1 fruit fly cellular context compared by ENCODE assay signal in genomic region chr3L:4252862-4253610, dm6.
TF ChIP-seq lines count a peak whose summit lies in the region.

No protein-coding gene starts in this region.

TF ChIP-seq in whole organism, embryonic, 481 proteins besides CTCF, POLR2A, EP300 and RAD21 (continued from another document):
- TF ChIP-seq CG6813 (GFP tag; optimal IDR thresholded peaks at IDR 0.05; lab: Kevin White, UChicago) (no peak), twi (tag; optimal IDR thresholded peaks at IDR 0.05; lab: Kevin White, UChicago) (peak; percentile 23), D (optimal IDR thresholded peaks at IDR 0.05; lab: Kevin White, UChicago) (peak; percentile 98), D (GFP tag; optimal IDR thresholded peaks at IDR 0.05; lab: Kevin White, UChicago) (no peak), Med (GFP tag; lab: Kevin White, UChicago) (peak; percentile 86), CG6765 (GFP tag; optimal IDR thresholded peaks at IDR 0.05; lab: Kevin White, UChicago) (no peak), CG6854 (GFP tag; optimal IDR thresholded peaks at IDR 0.05; lab: Kevin White, UChicago) (no peak), amos (GFP tag; IDR thresholded peaks at IDR 0.05; lab: Robert Waterston, UW; ENCODE audit: partially characterized antibody) (no peak), danr (GFP tag; IDR thresholded peaks at IDR 0.05; lab: Robert Waterston, UW) (no peak), CG11398 (GFP tag; optimal IDR thresholded peaks at IDR 0.05; lab: Kevin White, UChicago) (no peak), CG11093 (GFP tag; IDR thresholded peaks at IDR 0.05; lab: Robert Waterston, UW) (no peak), Stat92E (GFP tag; optimal IDR thresholded peaks at IDR 0.05; lab: Kevin White, UChicago) (no peak), ftz-f1 (GFP tag; optimal IDR thresholded peaks at IDR 0.05; lab: Kevin White, UChicago) (peak; percentile 6), grau (tag; optimal IDR thresholded peaks at IDR 0.05; lab: Kevin White, UChicago) (no peak), exex (tag; optimal IDR thresholded peaks at IDR 0.05; lab: Kevin White, UChicago) (no peak), CG1233 (GFP tag; optimal IDR thresholded peaks at IDR 0.05; lab: Kevin White, UChicago) (peak; percentile 4), salm (tag; optimal IDR thresholded peaks at IDR 0.05; lab: Kevin White, UChicago) (no peak), HLH54F (GFP tag; optimal IDR thresholded peaks at IDR 0.05; lab: Kevin White, UChicago) (no peak), HHEX (GFP tag; optimal IDR thresholded peaks at IDR 0.05; lab: Kevin White, UChicago) (no peak), pan (optimal IDR thresholded peaks at IDR 0.05; lab: Kevin White, UChicago) (no peak), pan (GFP tag; optimal IDR thresholded peaks at IDR 0.05 in 1 of 2, IDR thresholded peaks at IDR 0.05 in 1 of 2) (no peak), Poxn (GFP tag; IDR thresholded peaks at IDR 0.05; lab: Robert Waterston, UW) (no peak), zfh1 (GFP tag; IDR thresholded peaks at IDR 0.05; lab: Robert Waterston, UW) (0 out of 3 replicates have a peak, but pooled peaks have one; percentile 13), CG12659 (GFP tag; optimal IDR thresholded peaks at IDR 0.05; lab: Kevin White, UChicago) (no peak), Tbp (GFP tag; optimal IDR thresholded peaks at IDR 0.05; lab: Kevin White, UChicago) (no peak), crol (GFP tag; IDR thresholded peaks at IDR 0.05; lab: Robert Waterston, UW) (peak; percentile 77), inv (GFP tag; IDR thresholded peaks at IDR 0.05; lab: Robert Waterston, UW; ENCODE audit: partially characterized antibody) (no peak), repo (GFP tag; optimal IDR thresholded peaks at IDR 0.05; lab: Kevin White, UChicago) (no peak), B-H1 (GFP tag; IDR thresholded peaks at IDR 0.05; lab: Robert Waterston, UW) (no peak), CG11085 (GFP tag; IDR thresholded peaks at IDR 0.05; lab: Robert Waterston, UW) (no peak), ci (GFP tag; IDR thresholded peaks at IDR 0.05; lab: Robert Waterston, UW) (no peak), gem (tag; optimal IDR thresholded peaks at IDR 0.05; lab: Kevin White, UChicago) (no peak), p53 (GFP tag; optimal IDR thresholded peaks at IDR 0.05; lab: Kevin White, UChicago) (no peak), Trl (optimal IDR thresholded peaks at IDR 0.05; lab: Kevin White, UChicago) (peak in 1 of 2 experiments; percentile 0), Trl (GFP tag; optimal IDR thresholded peaks at IDR 0.05; lab: Kevin White, UChicago) (no peak), psq (GFP tag; optimal IDR thresholded peaks at IDR 0.05; lab: Kevin White, UChicago) (peak; percentile 74), tx (GFP tag; optimal IDR thresholded peaks at IDR 0.05; lab: Kevin White, UChicago) (no peak), grn (GFP tag; optimal IDR thresholded peaks at IDR 0.05; lab: Kevin White, UChicago) (no peak), CrebB (tag; optimal IDR thresholded peaks at IDR 0.05; lab: Kevin White, UChicago) (no peak), scrt (GFP tag; optimal IDR thresholded peaks at IDR 0.05; lab: Kevin White, UChicago) (no peak), Dp (GFP tag; optimal IDR thresholded peaks at IDR 0.05; lab: Kevin White, UChicago) (no peak), lilli (GFP tag; optimal IDR thresholded peaks at IDR 0.05; lab: Kevin White, UChicago) (no peak), usp (GFP tag; optimal IDR thresholded peaks at IDR 0.05; lab: Kevin White, UChicago) (no peak), insv (GFP tag; optimal IDR thresholded peaks at IDR 0.05; lab: Kevin White, UChicago) (peak in 1 of 2 experiments; percentile 15), bowl (GFP tag; IDR thresholded peaks at IDR 0.05; lab: Robert Waterston, UW) (no peak), Bgb (GFP tag; IDR thresholded peaks at IDR 0.05; lab: Robert Waterston, UW; ENCODE audit: partially characterized antibody) (no peak), slou (GFP tag; optimal IDR thresholded peaks at IDR 0.05; lab: Kevin White, UChicago) (no peak), CG6254 (GFP tag; optimal IDR thresholded peaks at IDR 0.05; lab: Kevin White, UChicago) (no peak), gsb (GFP tag; IDR thresholded peaks at IDR 0.05; lab: Robert Waterston, UW) (no peak)
